Fruit fly (Drosophila melanogaster) whole organism, embryonic: Measurements from ENCODE around the gene pod1.

Source experiments
- C15 ChIP-seq: fragments of 200-800 bp; sonication (Bioruptor generic); IDR thresholded peaks from 3 replicates; pipeline ENCODE4 v1.3.6; 2022; ENCODE audit warnings: missing biosample characterization, missing genetic modification characterization
- CG12391 ChIP-seq: fragments of 200-800 bp; sonication (Bioruptor generic); optimal IDR thresholded peaks from 3 replicates; lab custom pipeline; 2018; ENCODE audit warnings: missing biosample characterization, mild to moderate bottlenecking, missing genetic modification characterization, moderate library complexity
- CG14860 ChIP-seq: fragments of 200-800 bp; sonication (Bioruptor generic); IDR thresholded peaks from 3 replicates; pipeline ENCODE4 v1.3.6; 2022; ENCODE audit warnings: missing biosample characterization, missing genetic modification characterization; ENCODE audit not compliant: partially characterized antibody
- CG1529 ChIP-seq: fragments of 200-800 bp; sonication (Bioruptor generic); optimal IDR thresholded peaks from 3 replicates; lab custom pipeline; 2018; ENCODE audit warnings: missing biosample characterization, missing genetic modification characterization
- CG16815 ChIP-seq: fragments of 200-800 bp; sonication (Bioruptor generic); optimal IDR thresholded peaks from 3 replicates; lab custom pipeline; 2017; ENCODE audit warnings: missing biosample characterization, mild to moderate bottlenecking, missing genetic modification characterization
- CG17186 ChIP-seq: fragments of 200-800 bp; sonication (Bioruptor generic); optimal IDR thresholded peaks from 3 replicates; lab custom pipeline; 2017; ENCODE audit warnings: missing biosample characterization, missing genetic modification reagents, missing genetic modification characterization
- CG3407 ChIP-seq: fragments of 200-800 bp; sonication (Bioruptor generic); optimal IDR thresholded peaks from 2 replicates; lab custom pipeline; 2018; ENCODE audit warnings: missing biosample characterization, mild to moderate bottlenecking, missing genetic modification characterization
- CG3995 ChIP-seq: fragments of 200-800 bp; sonication (Bioruptor generic); optimal IDR thresholded peaks from 3 replicates; lab custom pipeline; 2016; ENCODE audit warnings: missing biosample characterization, missing genetic modification characterization
- CG4617 ChIP-seq: fragments of 200-800 bp; sonication (Bioruptor generic); optimal IDR thresholded peaks from 3 replicates; lab custom pipeline; 2016; ENCODE audit warnings: missing biosample characterization, missing genetic modification characterization, borderline replicate concordance
- CG4707 ChIP-seq: fragments of 200-800 bp; sonication (Bioruptor generic); optimal IDR thresholded peaks from 2 replicates; lab custom pipeline; 2018; ENCODE audit warnings: missing biosample characterization, mild to moderate bottlenecking, missing genetic modification characterization, moderate library complexity
- CG6254 ChIP-seq: fragments of 200-800 bp; sonication (Bioruptor generic); optimal IDR thresholded peaks from 3 replicates; lab custom pipeline; 2017; ENCODE audit warnings: mild to moderate bottlenecking, missing biosample characterization, missing genetic modification reagents, missing genetic modification characterization
- Dref ChIP-seq: fragments of 200-800 bp; sonication (Bioruptor generic); IDR thresholded peaks from 2 replicates; pipeline ENCODE4 v1.3.6; 2022; ENCODE audit warnings: missing biosample characterization, missing genetic modification characterization
- Fer2 ChIP-seq: fragments of 200-800 bp; sonication (Bioruptor generic); optimal IDR thresholded peaks from 2 replicates; lab custom pipeline; 2018; ENCODE audit warnings: missing biosample characterization, mild to moderate bottlenecking, missing genetic modification characterization, moderate library complexity
- HHEX ChIP-seq: fragments of 200-800 bp; sonication (Bioruptor generic); optimal IDR thresholded peaks from 3 replicates; lab custom pipeline; 2017; ENCODE audit warnings: missing biosample characterization, mild to moderate bottlenecking, missing genetic modification characterization, missing genetic modification reagents
- HLH4C ChIP-seq: fragments of 200-800 bp; sonication (Bioruptor generic); IDR thresholded peaks from 3 replicates; pipeline ENCODE4 v1.3.6; 2022; ENCODE audit warnings: missing biosample characterization, missing genetic modification characterization; ENCODE audit not compliant: partially characterized antibody
- Hmr ChIP-seq: fragments of 200-800 bp; sonication (Bioruptor generic); optimal IDR thresholded peaks from 3 replicates; lab custom pipeline; 2017; ENCODE audit warnings: mild to moderate bottlenecking, missing biosample characterization, missing genetic modification reagents, missing genetic modification characterization
- Kr ChIP-seq: fragments of 200-800 bp; sonication (Bioruptor generic); optimal IDR thresholded peaks from 2 replicates; lab custom pipeline; 2017; ENCODE audit warnings: missing biosample characterization, mild to moderate bottlenecking, missing genetic modification characterization
- Mrtf ChIP-seq: fragments of 200-800 bp; sonication (Bioruptor generic); IDR thresholded peaks from 3 replicates; pipeline ENCODE4 v1.3.6; 2022; ENCODE audit warnings: missing biosample characterization, missing genetic modification characterization
- Neu2 ChIP-seq: fragments of 200-800 bp; sonication (Bioruptor generic); optimal IDR thresholded peaks from 3 replicates; lab custom pipeline; 2016; ENCODE audit warnings: missing biosample characterization, missing genetic modification characterization, borderline replicate concordance
- PHDP ChIP-seq: fragments of 200-800 bp; sonication (Bioruptor generic); optimal IDR thresholded peaks from 3 replicates; lab custom pipeline; 2018; ENCODE audit warnings: missing biosample characterization, mild to moderate bottlenecking, missing genetic modification characterization, moderate library complexity
- Ssrp ChIP-seq: fragments of 200-800 bp; sonication (Bioruptor generic); optimal IDR thresholded peaks from 2 replicates; lab custom pipeline; 2018; ENCODE audit warnings: missing biosample characterization, mild to moderate bottlenecking, missing genetic modification characterization, moderate library complexity
- Stat92E ChIP-seq, 3 experiments: fragments of >200 bp in 2 of 3; fragments of 200-800 bp in 1 of 3; sonication (Bioruptor generic) in 1 of 3; optimal IDR thresholded peaks; 2 replicates each; lab custom pipeline; 2017 to 2019; ENCODE audit warnings: missing biosample characterization in 3 of 3, missing genetic modification characterization in 3 of 3, mild to moderate bottlenecking in 1 of 3, moderate library complexity in 1 of 3
- br ChIP-seq: fragments of >200 bp; optimal IDR thresholded peaks from 2 replicates; lab custom pipeline; 2017
- bsh ChIP-seq, 2 experiments: fragments of 200-800 bp; sonication (Bioruptor generic); optimal IDR thresholded peaks; 2 replicates each; lab custom pipeline; 2017 to 2018; ENCODE audit warnings: mild to moderate bottlenecking in 2 of 2, missing biosample characterization in 2 of 2, missing genetic modification characterization in 2 of 2, moderate library complexity in 1 of 2
- chif ChIP-seq, 2 experiments: fragments of 200-800 bp; sonication (Bioruptor generic); optimal IDR thresholded peaks; 3 replicates each; lab custom pipeline; 2016; ENCODE audit warnings: missing biosample characterization in 2 of 2, missing genetic modification characterization in 2 of 2
- chinmo ChIP-seq: fragments of 200-800 bp; sonication (Bioruptor generic); IDR thresholded peaks from 4 replicates; pipeline ENCODE4 v1.3.6; 2022; ENCODE audit warnings: missing biosample characterization, missing genetic modification characterization; ENCODE audit not compliant: partially characterized antibody
- ci ChIP-seq: fragments of 200-800 bp; sonication (Bioruptor generic); IDR thresholded peaks from 3 replicates; pipeline ENCODE4 v1.3.6; 2022; ENCODE audit warnings: missing biosample characterization, missing genetic modification characterization
- crc ChIP-seq: fragments of 200-800 bp; sonication (Bioruptor generic); optimal IDR thresholded peaks from 2 replicates; lab custom pipeline; 2016; ENCODE audit warnings: missing biosample characterization, missing genetic modification characterization
- croc ChIP-seq: fragments of 200-800 bp; sonication (Bioruptor generic); conservative IDR thresholded peaks from 3 replicates; pipeline ENCODE4 v1.3.6; 2022; ENCODE audit warnings: missing biosample characterization, missing genetic modification characterization
- crp ChIP-seq, 2 experiments: fragments of 200-800 bp; sonication (Bioruptor generic); optimal IDR thresholded peaks; 2 replicates in 1 of 2; 3 replicates in 1 of 2; lab custom pipeline; 2017; ENCODE audit warnings: missing biosample characterization in 2 of 2, missing genetic modification characterization in 2 of 2, mild to moderate bottlenecking in 1 of 2, moderate library complexity in 1 of 2
- dm ChIP-seq: fragments of 200-800 bp; sonication (Bioruptor generic); optimal IDR thresholded peaks from 3 replicates; lab custom pipeline; 2016; ENCODE audit warnings: missing biosample characterization, missing genetic modification characterization
- fru ChIP-seq: fragments of >200 bp; optimal IDR thresholded peaks from 2 replicates; lab custom pipeline; 2017
- gro ChIP-seq: fragments of 200-800 bp; sonication (Bioruptor generic); optimal IDR thresholded peaks from 2 replicates; lab custom pipeline; 2016; ENCODE audit warnings: missing biosample characterization, missing genetic modification characterization
- lbe ChIP-seq: fragments of 200-800 bp; sonication (Bioruptor generic); optimal IDR thresholded peaks from 2 replicates; lab custom pipeline; 2016; ENCODE audit warnings: missing biosample characterization, mild to moderate bottlenecking, missing genetic modification characterization
- maf-S ChIP-seq: fragments of 200-800 bp; sonication (Bioruptor generic); optimal IDR thresholded peaks from 2 replicates; lab custom pipeline; 2016; ENCODE audit warnings: missing biosample characterization, missing genetic modification characterization
- nau ChIP-seq: fragments of 200-800 bp; sonication (Bioruptor generic); optimal IDR thresholded peaks from 3 replicates; lab custom pipeline; 2017; ENCODE audit warnings: missing biosample characterization, mild to moderate bottlenecking, missing genetic modification characterization, missing genetic modification reagents
- nmo ChIP-seq: fragments of 200-800 bp; sonication (Bioruptor generic); optimal IDR thresholded peaks from 2 replicates; lab custom pipeline; 2018; ENCODE audit warnings: missing biosample characterization, mild to moderate bottlenecking, missing genetic modification characterization, moderate library complexity
- psq ChIP-seq: fragments of 200-800 bp; sonication (Bioruptor generic); optimal IDR thresholded peaks from 2 replicates; lab custom pipeline; 2017; ENCODE audit warnings: missing biosample characterization, missing genetic modification characterization
- ranshi ChIP-seq: fragments of 200-800 bp; sonication (Bioruptor generic); IDR thresholded peaks from 2 replicates; pipeline ENCODE4 v1.3.6; 2022; ENCODE audit warnings: missing biosample characterization, missing genetic modification characterization
- shn ChIP-seq: fragments of 200-800 bp; sonication (Bioruptor generic); optimal IDR thresholded peaks from 3 replicates; lab custom pipeline; 2016; ENCODE audit warnings: missing biosample characterization, missing genetic modification characterization
- stwl ChIP-seq: fragments of 200-800 bp; sonication (Bioruptor generic); optimal IDR thresholded peaks from 3 replicates; lab custom pipeline; 2018; ENCODE audit warnings: missing biosample characterization, mild to moderate bottlenecking, missing genetic modification characterization, moderate library complexity
- tio ChIP-seq: fragments of 200-800 bp; sonication (Bioruptor generic); optimal IDR thresholded peaks from 2 replicates; lab custom pipeline; 2017; ENCODE audit warnings: missing biosample characterization, missing genetic modification characterization, inconsistent platforms
- tna ChIP-seq: fragments of 200-800 bp; sonication (Bioruptor generic); IDR thresholded peaks from 2 replicates; pipeline ENCODE4 v1.3.6; 2022; ENCODE audit warnings: missing biosample characterization, missing genetic modification characterization; ENCODE audit not compliant: partially characterized antibody
- toy ChIP-seq: fragments of 200-800 bp; sonication (Bioruptor generic); IDR thresholded peaks from 2 replicates; pipeline ENCODE4 v1.3.6; 2022; ENCODE audit warnings: missing biosample characterization, missing genetic modification characterization
- trem ChIP-seq: fragments of 200-800 bp; optimal IDR thresholded peaks from 3 replicates; lab custom pipeline; 2019; ENCODE audit warnings: missing biosample characterization, mild to moderate bottlenecking, missing genetic modification characterization, moderate library complexity
- unc-4 ChIP-seq: fragments of 200-800 bp; sonication (Bioruptor generic); IDR thresholded peaks from 2 replicates; pipeline ENCODE4 v1.3.6; 2022; ENCODE audit warnings: missing biosample characterization, missing genetic modification characterization; ENCODE audit not compliant: partially characterized antibody
- zfh1 ChIP-seq: fragments of 200-800 bp; sonication (Bioruptor generic); IDR thresholded peaks from 3 replicates; pipeline ENCODE4 v1.3.6; 2022; ENCODE audit warnings: missing biosample characterization, missing genetic modification characterization

pod1 gene

DNA sequence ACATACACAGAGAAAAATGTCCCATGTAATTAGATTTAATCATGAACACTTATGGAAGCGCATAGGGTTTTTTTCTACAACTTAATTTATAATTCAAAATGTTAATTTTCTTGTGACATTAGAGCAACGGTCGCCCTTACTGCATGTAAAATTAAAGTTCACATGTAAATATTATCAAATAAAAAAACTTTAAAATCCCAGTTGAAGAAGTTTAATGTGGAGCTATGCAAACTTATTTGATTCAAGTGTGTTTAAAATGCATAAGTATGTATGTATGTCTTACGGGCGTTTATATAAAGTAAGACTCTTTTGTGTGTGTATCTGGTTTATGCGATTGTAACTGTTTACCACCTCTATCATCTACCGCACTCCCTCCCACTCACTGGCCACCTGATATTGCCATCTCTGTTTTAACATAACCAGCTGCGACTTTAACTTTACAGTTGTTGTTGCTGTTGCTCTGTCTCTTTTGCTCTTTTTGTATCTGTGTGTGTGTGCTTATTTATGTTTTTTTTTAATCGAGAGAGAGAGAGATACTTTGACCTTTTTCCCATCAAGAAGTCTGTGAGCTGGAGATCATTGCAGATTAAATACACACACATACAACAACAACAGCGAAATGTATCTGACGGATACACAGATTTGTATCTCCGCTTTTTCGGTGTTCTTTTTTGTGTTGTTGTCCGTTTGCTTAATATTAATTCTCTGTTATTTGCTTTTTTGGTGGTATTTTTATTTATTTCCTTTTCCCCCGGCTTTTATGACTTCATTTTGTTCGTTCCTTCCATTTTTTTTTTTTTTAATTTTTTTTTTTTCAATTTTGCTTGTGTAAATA is 52.1 kb downstream of the pod1 start (continued):
- TF ChIP-seq dm: peak; percentile 60
- TF ChIP-seq nau (GFP tag; lab: Kevin White, UChicago): peak; percentile 73
- peak in 1 of 2 experiments; percentile 51 for TF ChIP-seq crp (GFP tag; optimal IDR thresholded peaks at IDR 0.05; lab: Kevin White, UChicago)
- TF ChIP-seq Ssrp (tag; lab: Kevin White, UChicago): peak; percentile 95
- TF ChIP-seq HLH4C (GFP tag; lab: Robert Waterston, UW): no peak
- peak; percentile 80 for TF ChIP-seq ci
- no peak for TF ChIP-seq tna (GFP tag; lab: Robert Waterston, UW)
- peak; percentile 93 for TF ChIP-seq CG12391
- no peak for TF ChIP-seq CG17186 (GFP tag; lab: Kevin White, UChicago)
- 0 out of 3 replicates have a peak, but pooled peaks have one; percentile 39 for TF ChIP-seq Mrtf (GFP tag; lab: Robert Waterston, UW)
- peak; percentile 81 for TF ChIP-seq CG4707
- no peak for TF ChIP-seq CG14860
- peak; percentile 92 for TF ChIP-seq PHDP (tag; lab: Kevin White, UChicago)
- TF ChIP-seq br: no peak
- TF ChIP-seq CG1529: peak; percentile 89
- peak; percentile 44; the same call in 1 of the 2 replicates for TF ChIP-seq ranshi (GFP tag; lab: Robert Waterston, UW)
- TF ChIP-seq maf-S (GFP tag; lab: Kevin White, UChicago): peak; percentile 71
- peak; percentile 79 for TF ChIP-seq CG16815 (GFP tag; lab: Kevin White, UChicago)
- peak; percentile 89 for TF ChIP-seq tio (GFP tag; lab: Kevin White, UChicago)
- no peak for TF ChIP-seq C15 (GFP tag; lab: Robert Waterston, UW)
- TF ChIP-seq CG6254 (GFP tag; lab: Kevin White, UChicago): peak; percentile 65
- no peak for TF ChIP-seq CG3995 (GFP tag; lab: Kevin White, UChicago)
- peak; percentile 47 for TF ChIP-seq lbe (GFP tag; lab: Kevin White, UChicago)
- peak; percentile 63; the same call in 2 of the 4 replicates for TF ChIP-seq chinmo (GFP tag; lab: Robert Waterston, UW)
- TF ChIP-seq CG4617 (GFP tag; lab: Kevin White, UChicago): peak; percentile 9
- 0 out of 2 replicates have a peak, but pooled peaks have one; percentile 27 for TF ChIP-seq unc-4 (GFP tag; lab: Robert Waterston, UW)
- TF ChIP-seq trem (tag; lab: Kevin White, UChicago): peak; percentile 64
- TF ChIP-seq Hmr: peak; percentile 91
- TF ChIP-seq shn (GFP tag; lab: Kevin White, UChicago): peak; percentile 85
- no peak for TF ChIP-seq fru (lab: Kevin White, UChicago)
- peak; percentile 65 for TF ChIP-seq HHEX (GFP tag; lab: Kevin White, UChicago)
- TF ChIP-seq croc (GFP tag; lab: Robert Waterston, UW): peak; percentile 81
- TF ChIP-seq Stat92E (GFP tag; optimal IDR thresholded peaks at IDR 0.05; lab: Kevin White, UChicago): no peak
- no peak for TF ChIP-seq Neu2 (GFP tag; lab: Kevin White, UChicago)
- peak; percentile 42 to 87 for TF ChIP-seq bsh (GFP tag; optimal IDR thresholded peaks at IDR 0.05; lab: Kevin White, UChicago)
- peak; percentile 8 for TF ChIP-seq gro (GFP tag; lab: Kevin White, UChicago)
- TF ChIP-seq chif (GFP tag; optimal IDR thresholded peaks at IDR 0.05; lab: Kevin White, UChicago): peak; percentile 78 to 88
- no peak for TF ChIP-seq Kr (GFP tag; lab: Kevin White, UChicago)
- TF ChIP-seq stwl: no peak
- TF ChIP-seq Dref: no peak
- peak; percentile 86 for TF ChIP-seq CG3407
- TF ChIP-seq zfh1 (GFP tag; lab: Robert Waterston, UW): peak; percentile 51; the same call in 2 of the 3 replicates
- TF ChIP-seq psq: peak; percentile 50
- no peak for TF ChIP-seq toy (GFP tag; lab: Robert Waterston, UW)
- TF ChIP-seq nmo (GFP tag; lab: Kevin White, UChicago): peak; percentile 97
- TF ChIP-seq Fer2 (tag; lab: Kevin White, UChicago): peak; percentile 15
- peak; percentile 56 for TF ChIP-seq crc
